Fruit fly (Drosophila melanogaster): ENCODE measurements around the gene Sk2.

DNA sequence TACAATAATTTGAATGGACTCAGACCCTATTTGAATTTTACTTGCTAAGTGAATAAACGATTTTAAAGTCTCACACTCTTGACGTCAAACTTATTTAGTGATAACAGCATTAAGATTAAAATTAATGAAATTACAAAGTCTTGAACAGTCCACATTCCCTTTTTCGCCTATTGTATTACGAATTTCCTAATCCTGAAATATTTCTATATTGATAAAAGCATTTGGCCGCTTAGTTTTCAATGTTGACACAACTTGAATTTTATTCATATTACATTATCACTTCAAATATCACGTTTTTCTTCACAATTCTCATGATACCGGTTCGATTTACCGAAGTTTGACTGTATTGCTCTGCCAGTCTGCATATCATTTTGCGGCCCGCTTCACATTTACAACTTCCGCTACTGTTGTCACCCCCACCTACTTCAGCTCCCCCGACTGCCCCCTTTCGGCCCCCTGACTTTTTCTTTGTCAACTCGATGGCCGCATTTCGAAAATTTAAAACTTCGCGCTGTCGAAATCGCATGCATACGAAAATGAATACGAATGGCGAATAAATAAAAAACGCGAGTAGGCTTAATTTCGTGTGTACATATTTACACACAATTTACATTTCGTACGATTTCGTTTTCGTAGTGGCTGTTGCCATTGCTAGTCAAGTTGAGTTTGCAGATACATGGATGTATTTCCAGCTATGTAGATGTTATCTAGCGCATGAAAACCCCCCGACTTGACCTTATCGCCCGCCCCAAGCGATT is 31.7 kb downstream of the Sk2 start:
- peak; percentile 71 for TF ChIP-seq tj (GFP tag; optimal IDR thresholded peaks at IDR 0.05)
- TF ChIP-seq toe (GFP tag; optimal IDR thresholded peaks at IDR 0.05) = no peak
- no peak for TF ChIP-seq ovo (GFP tag; optimal IDR thresholded peaks at IDR 0.05)
- no peak for TF ChIP-seq Hr96 (GFP tag; optimal IDR thresholded peaks at IDR 0.05)
- TF ChIP-seq Mnt (GFP tag; optimal IDR thresholded peaks at IDR 0.05) = no peak
- no peak for TF ChIP-seq CG1620 (GFP tag; optimal IDR thresholded peaks at IDR 0.05)
- TF ChIP-seq CG14711 (tag; optimal IDR thresholded peaks at IDR 0.05) = peak; percentile 54
- no peak for TF ChIP-seq cnc (optimal IDR thresholded peaks at IDR 0.05)
- no peak for TF ChIP-seq kay (GFP tag; ENCODE audit: borderline replicate concordance)
- no peak for TF ChIP-seq pad (GFP tag; optimal IDR thresholded peaks at IDR 0.05)
- no peak for TF ChIP-seq Clk (GFP tag; optimal IDR thresholded peaks at IDR 0.05)
- TF ChIP-seq CG7045 (GFP tag; optimal IDR thresholded peaks at IDR 0.05) = no peak
- no peak for TF ChIP-seq cic (GFP tag; optimal IDR thresholded peaks at IDR 0.05)

Data from whole organism, adult.